Worm (Caenorhabditis elegans): ENCODE results near the gene F41H10.12.

DNA sequence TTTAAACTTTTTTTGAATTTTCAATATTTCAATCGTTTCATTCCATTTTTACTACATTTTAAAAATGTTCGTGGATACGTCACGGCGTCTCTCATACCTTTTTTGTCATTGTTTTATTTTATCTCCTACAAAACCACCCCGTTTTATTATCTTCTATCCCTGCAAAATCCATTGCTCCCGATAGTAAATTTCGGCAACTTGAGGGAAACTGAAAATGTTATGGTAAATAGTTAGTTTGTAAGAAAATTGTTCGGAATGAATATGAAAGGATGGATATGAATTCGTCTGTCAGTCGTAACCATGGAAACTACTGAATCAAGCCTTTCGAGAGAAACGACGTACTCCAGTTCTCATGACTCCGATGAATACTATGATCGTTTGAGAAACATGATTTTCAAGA, 3.8 kb upstream of the F41H10.12 start, which contains the start of gene F41H10.2:
- TF ChIP-seq him-1 (tag; optimal IDR thresholded peaks at IDR 0.05) (no peak), dao-5 (tag; optimal IDR thresholded peaks at IDR 0.05) (no peak)

Measured in whole organism, L4/young adult.